Worm (Caenorhabditis elegans) whole organism, dauer: Measurements from ENCODE around the gene T01B10.5.
"Not testable (repeated sequence)": the region's sequence is repeated elsewhere in the genome, so short reads cannot be mapped to it uniquely, and the experiment has no call there.

Experiments used
- unc-62 ChIP-seq: sonication (generic microtip); optimal IDR thresholded peaks from 2 replicates; lab custom pipeline; 2017; ENCODE audit warnings: missing biosample characterization, missing genetic modification reagents, missing genetic modification characterization

The T01B10.5 gene

ce11 chrX:8541562-8541961 is 46.5 kb downstream of the T01B10.5 start, which contains the start of gene nspc-7:
Gene nspc-7, plus strand, starts transcription at chrX:8541862.
- not testable (repeated sequence) for TF ChIP-seq unc-62 (GFP tag; lab: Kevin White, UChicago)

ce11 chrX:8545971-8546442 is 50.9 kb downstream of the T01B10.5 start, which contains the start of gene sdha-1:
Gene sdha-1, minus strand, starts transcription at chrX:8546021.
- TF ChIP-seq unc-62 (GFP tag; lab: Kevin White, UChicago), result no peak
